Worm (Caenorhabditis elegans) whole organism, L4 larva: Measurements from ENCODE around the gene B0507.7.

Source experiments
- F44E2.7 ChIP-seq: fragments of 200-800 bp; sonication (Bioruptor generic); IDR thresholded peaks from 2 replicates; pipeline ENCODE4 v2.1.2; 2022; ENCODE audit warnings: missing genetic modification characterization, missing compliant biosample characterization
- T20F7.1 ChIP-seq: fragments of 200-800 bp; sonication (Bioruptor generic); optimal IDR thresholded peaks from 2 replicates; lab custom pipeline; 2018; ENCODE audit warnings: mild to moderate bottlenecking, missing genetic modification characterization, missing compliant biosample characterization
- T26A8.4 ChIP-seq: fragments of 200-800 bp; sonication (Bioruptor generic); IDR thresholded peaks from 2 replicates; pipeline ENCODE4 v1.3.6; 2022; ENCODE audit warnings: missing genetic modification characterization, missing compliant biosample characterization
- aha-1 ChIP-seq: fragments of 150-350 bp; peaks from one replicate; lab custom pipeline; 2014; ENCODE audit warnings: missing biosample characterization, missing genetic modification characterization
- ama-1 ChIP-seq: fragments of 150-350 bp; optimal IDR thresholded peaks from 2 replicates; lab custom pipeline; 2014; ENCODE audit warnings: inconsistent platforms, mixed read lengths
- ctbp-1 ChIP-seq: fragments of 200-800 bp; sonication (Bioruptor generic); IDR thresholded peaks from 2 replicates; pipeline ENCODE4 v1.3.6; 2022; ENCODE audit warnings: missing genetic modification reagents, missing genetic modification characterization, missing compliant biosample characterization
- daf-16 ChIP-seq, 3 experiments: sonication (generic microtip); optimal IDR thresholded peaks; 2 replicates each; lab custom pipeline; 2016 to 2017; ENCODE audit warnings: missing genetic modification characterization in 3 of 3, missing genetic modification reagents in 3 of 3, mild to moderate bottlenecking in 2 of 3, missing compliant biosample characterization in 2 of 3, missing biosample characterization in 1 of 3, moderate library complexity in 1 of 3
- dmd-6 ChIP-seq: fragments of 200-800 bp; sonication (Bioruptor generic); IDR thresholded peaks from 2 replicates; pipeline ENCODE4 v1.3.6; 2022; ENCODE audit warnings: missing genetic modification reagents, missing genetic modification characterization, missing compliant biosample characterization
- dmd-9 ChIP-seq: fragments of 200-800 bp; sonication (Bioruptor generic); IDR thresholded peaks from 2 replicates; pipeline ENCODE4 v1.3.6; 2022; ENCODE audit warnings: missing genetic modification reagents, missing genetic modification characterization, missing compliant biosample characterization
- dve-1 ChIP-seq: sonication (generic microtip); optimal IDR thresholded peaks from 2 replicates; lab custom pipeline; 2017; ENCODE audit warnings: antibody characterized with exemption, mild to moderate bottlenecking, missing genetic modification characterization, missing compliant biosample characterization; ENCODE audit not compliant: insufficient read depth
- fos-1 ChIP-seq: fragments of 150-350 bp; optimal IDR thresholded peaks from 2 replicates; lab custom pipeline; 2014; ENCODE audit warnings: missing biosample characterization, missing genetic modification characterization
- hlh-11 ChIP-seq: fragments of 200-800 bp; sonication (Bioruptor generic); optimal IDR thresholded peaks from 2 replicates; lab custom pipeline; 2018; ENCODE audit warnings: mild to moderate bottlenecking, missing genetic modification characterization, missing compliant biosample characterization
- hlh-30 ChIP-seq: sonication (generic microtip); optimal IDR thresholded peaks from 2 replicates; lab custom pipeline; 2017; ENCODE audit warnings: antibody characterized with exemption, mild to moderate bottlenecking, missing genetic modification characterization, missing compliant biosample characterization; ENCODE audit not compliant: insufficient read depth
- jun-1 ChIP-seq: fragments of 150-350 bp; optimal IDR thresholded peaks from 2 replicates; lab custom pipeline; 2014; ENCODE audit warnings: missing biosample characterization, missing genetic modification reagents, missing genetic modification characterization
- lim-7 ChIP-seq: fragments of 200-800 bp; sonication (Bioruptor generic); IDR thresholded peaks from 2 replicates; pipeline ENCODE4 v1.3.6; 2022; ENCODE audit warnings: missing genetic modification characterization, missing compliant biosample characterization
- lsy-2 ChIP-seq, 2 experiments: fragments of 150-350 bp in 1 of 2; sonication (generic microtip) in 1 of 2; optimal IDR thresholded peaks; 2 replicates each; lab custom pipeline; 2014 to 2017; ENCODE audit warnings: missing biosample characterization in 2 of 2, missing genetic modification characterization in 2 of 2
- madf-5 ChIP-seq, 2 experiments: fragments of 200-800 bp; sonication (Bioruptor generic); IDR thresholded peaks; 2 replicates each; pipeline ENCODE4 v1.3.6; 2022; ENCODE audit warnings: missing compliant biosample characterization in 2 of 2, missing genetic modification characterization in 2 of 2
- madf-9 ChIP-seq: fragments of 200-800 bp; sonication (Bioruptor generic); conservative IDR thresholded peaks from 2 replicates; pipeline ENCODE4 v1.3.6; 2022; ENCODE audit warnings: missing genetic modification reagents, missing genetic modification characterization, missing compliant biosample characterization
- mdl-1 ChIP-seq, 2 experiments: fragments of 150-350 bp in 1 of 2; sonication (generic microtip) in 1 of 2; optimal IDR thresholded peaks; 2 replicates each; lab custom pipeline; 2014 to 2017; ENCODE audit warnings: missing biosample characterization in 2 of 2, missing genetic modification characterization in 2 of 2
- mep-1 ChIP-seq: fragments of 150-350 bp; sonication (generic microtip); optimal IDR thresholded peaks from 3 replicates; lab custom pipeline; 2014; ENCODE audit warnings: missing biosample characterization, missing genetic modification characterization
- mxl-2 ChIP-seq: fragments of 200-800 bp; sonication (Bioruptor generic); conservative IDR thresholded peaks from 2 replicates; pipeline ENCODE4 v1.3.6; 2022; ENCODE audit warnings: missing genetic modification reagents, missing genetic modification characterization, missing compliant biosample characterization
- mxl-3 ChIP-seq: fragments of 200-800 bp; sonication (Bioruptor generic); optimal IDR thresholded peaks from 2 replicates; lab custom pipeline; 2018; ENCODE audit warnings: mild to moderate bottlenecking, missing genetic modification characterization, missing compliant biosample characterization
- nhr-10 ChIP-seq: fragments of 150-350 bp; optimal IDR thresholded peaks from 2 replicates; lab custom pipeline; 2014; ENCODE audit warnings: missing biosample characterization, missing genetic modification characterization
- nhr-28 ChIP-seq: fragments of 150-350 bp; optimal IDR thresholded peaks from 2 replicates; lab custom pipeline; 2014; ENCODE audit warnings: missing biosample characterization, missing genetic modification characterization
- nhr-77 ChIP-seq: fragments of 150-350 bp; optimal IDR thresholded peaks from 2 replicates; lab custom pipeline; 2014; ENCODE audit warnings: missing biosample characterization, missing genetic modification characterization
- pha-4 ChIP-seq, 2 experiments: fragments of 150-350 bp in 1 of 2; fragments of 200-800 bp in 1 of 2; sonication (Bioruptor generic) in 1 of 2; IDR thresholded peaks in 1 of 2; optimal IDR thresholded peaks in 1 of 2; 2 replicates each; pipeline versions ENCODE4 v1.3.6 to Lab custom; 2014 to 2022; ENCODE audit warnings: missing genetic modification characterization in 2 of 2, missing genetic modification reagents in 2 of 2, missing biosample characterization in 1 of 2, missing compliant biosample characterization in 1 of 2
- pqm-1 ChIP-seq: sonication (generic microtip); optimal IDR thresholded peaks from 2 replicates; lab custom pipeline; 2017; ENCODE audit warnings: missing biosample characterization, missing genetic modification characterization
- rbr-2 ChIP-seq: sonication (generic microtip); optimal IDR thresholded peaks from 2 replicates; lab custom pipeline; 2016; ENCODE audit warnings: missing genotype, missing genetic modification characterization, missing compliant biosample characterization
- skn-1 ChIP-seq: fragments of 150-350 bp; optimal IDR thresholded peaks from 2 replicates; lab custom pipeline; 2014; ENCODE audit warnings: missing biosample characterization, missing genetic modification characterization
- snpc-1.2 ChIP-seq: fragments of 200-800 bp; sonication (Bioruptor generic); IDR thresholded peaks from 2 replicates; pipeline ENCODE4 v1.3.6; 2022; ENCODE audit warnings: missing genetic modification reagents, missing genetic modification characterization, missing compliant biosample characterization
- spr-3 ChIP-seq: fragments of 200-800 bp; sonication (Bioruptor generic); optimal IDR thresholded peaks from 2 replicates; lab custom pipeline; 2018; ENCODE audit warnings: mild to moderate bottlenecking, missing genetic modification characterization, missing compliant biosample characterization
- tag-97 ChIP-seq: fragments of 200-800 bp; sonication (Bioruptor generic); IDR thresholded peaks from 2 replicates; pipeline ENCODE4 v1.3.6; 2022; ENCODE audit warnings: missing genetic modification characterization, missing compliant biosample characterization
- unc-39 ChIP-seq: sonication (generic microtip); optimal IDR thresholded peaks from 2 replicates; lab custom pipeline; 2017; ENCODE audit warnings: missing biosample characterization, missing genetic modification characterization

The B0507.7 gene

ce11 chrV:8781164-8781563 is 22.6 kb upstream of the B0507.7 start:
- TF ChIP-seq F44E2.7 (GFP tag; lab: Robert Waterston, UW) = no peak
- TF ChIP-seq hlh-11 (tag; lab: Kevin White, UChicago) = peak; percentile 23
- TF ChIP-seq T26A8.4 (GFP tag; lab: Robert Waterston, UW) = no peak
- TF ChIP-seq pha-4 (GFP tag; IDR thresholded peaks at IDR 0.05; lab: Robert Waterston, UW) = no peak
- TF ChIP-seq pha-4 (tag; optimal IDR thresholded peaks at IDR 0.05; lab: Kevin White, UChicago) = no peak
- 0 out of 2 replicates have a peak, but pooled peaks have one; percentile 14 for TF ChIP-seq dmd-6
- TF ChIP-seq madf-5 (GFP tag; IDR thresholded peaks at IDR 0.05; lab: Robert Waterston, UW) = no peak
- TF ChIP-seq madf-9 (GFP tag; lab: Robert Waterston, UW) = no peak
- TF ChIP-seq aha-1 (tag; lab: Kevin White, UChicago) = no peak
- peak; percentile 88 for TF ChIP-seq nhr-28 (tag; lab: Kevin White, UChicago)
- TF ChIP-seq lim-7 (GFP tag; lab: Robert Waterston, UW) = no peak
- no peak for TF ChIP-seq tag-97 (GFP tag; lab: Robert Waterston, UW)
- no peak for TF ChIP-seq nhr-10 (tag; lab: Kevin White, UChicago)
- TF ChIP-seq spr-3 (GFP tag; lab: Kevin White, UChicago) = no peak
- TF ChIP-seq dve-1 (tag; lab: Kevin White, UChicago) = peak; percentile 18
- TF ChIP-seq pqm-1 (tag; lab: Kevin White, UChicago) = peak; percentile 68
- TF ChIP-seq daf-16 (GFP tag; optimal IDR thresholded peaks at IDR 0.05; lab: Kevin White, UChicago) = no peak
- TF ChIP-seq daf-16 (tag; optimal IDR thresholded peaks at IDR 0.05; lab: Kevin White, UChicago) = peak; percentile 35
- no peak for TF ChIP-seq nhr-77 (tag; lab: Kevin White, UChicago)
- TF ChIP-seq, all 104 proteins: peak for 6

- TF ChIP-seq mxl-3 (GFP tag; lab: Kevin White, UChicago) (no peak), pqm-1 (tag; lab: Kevin White, UChicago) (no peak), ama-1 (lab: Kevin White, UChicago) (no peak), fos-1 (tag; lab: Kevin White, UChicago) (no peak), skn-1 (no peak), unc-39 (tag; lab: Kevin White, UChicago) (no peak), dmd-9 (GFP tag; lab: Robert Waterston, UW) (no peak), T20F7.1 (no peak), jun-1 (tag; lab: Kevin White, UChicago) (no peak)
- TF ChIP-seq, all 104 proteins: peak for 0
Observed at ce11 chrV:8776270-8776669, 17.8 kb upstream of the B0507.7 start, which contains the start of gene B0507.1. Gene B0507.1, plus strand, starts transcription at chrV:8776570.

ce11 chrV:8773826-8774382 is 15.4 kb upstream of the B0507.7 start, which contains the start of gene B0507.2:
Gene B0507.2, plus strand, starts transcription at chrV:8774332.
- TF ChIP-seq nhr-28 (tag; lab: Kevin White, UChicago) (peak; percentile 33), hlh-11 (tag; lab: Kevin White, UChicago) (peak; percentile 36), mxl-2 (GFP tag; lab: Robert Waterston, UW) (no peak), rbr-2 (tag; lab: Kevin White, UChicago) (peak; percentile 2), pha-4 (GFP tag; IDR thresholded peaks at IDR 0.05; lab: Robert Waterston, UW) (no peak), pha-4 (tag; optimal IDR thresholded peaks at IDR 0.05; lab: Kevin White, UChicago) (no peak), daf-16 (GFP tag; optimal IDR thresholded peaks at IDR 0.05; lab: Kevin White, UChicago) (no peak), daf-16 (tag; optimal IDR thresholded peaks at IDR 0.05; lab: Kevin White, UChicago) (peak; percentile 90), ctbp-1 (GFP tag; lab: Robert Waterston, UW) (no peak), mdl-1 (tag; optimal IDR thresholded peaks at IDR 0.05; lab: Kevin White, UChicago) (peak in 1 of 2 experiments; percentile 30), lsy-2 (tag; optimal IDR thresholded peaks at IDR 0.05; lab: Kevin White, UChicago) (peak in 1 of 2 experiments; percentile 46), mep-1 (tag; lab: Kevin White, UChicago) (peak; percentile 35), pqm-1 (tag; lab: Kevin White, UChicago) (peak; percentile 47), hlh-30 (tag; lab: Kevin White, UChicago) (peak; percentile 73), snpc-1.2 (no peak)
- TF ChIP-seq, all 104 proteins: peak for 9
